Worm (Caenorhabditis elegans): ENCODE measurements around the gene srd-11.

DNA sequence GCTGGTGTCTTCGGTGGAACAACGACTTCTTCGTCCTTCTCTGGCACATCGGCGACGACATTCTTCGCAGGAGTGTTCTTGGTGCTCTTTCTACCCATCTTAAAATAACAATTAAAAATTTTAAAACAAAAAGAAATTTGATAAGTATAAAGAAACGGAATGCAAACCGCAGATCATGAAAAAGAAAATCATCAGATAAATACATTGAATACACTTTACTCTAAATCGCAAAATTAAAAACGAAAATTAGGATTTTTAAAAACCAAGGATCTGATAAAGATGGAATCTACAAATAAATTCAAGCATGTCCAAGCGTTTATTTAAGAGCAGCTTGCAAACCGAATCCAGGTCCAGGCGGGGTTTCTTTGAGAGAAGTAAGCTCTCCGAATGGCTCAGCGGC, 4.8 kb upstream of the srd-11 start, which contains the start of gene F53F4.11:
- TF ChIP-seq unc-130 (GFP tag; optimal IDR thresholded peaks at IDR 0.05) (no peak), ama-1 (optimal IDR thresholded peaks at IDR 0.05) (no peak), unc-39 (tag; optimal IDR thresholded peaks at IDR 0.05) (no peak), daf-16 (GFP tag; optimal IDR thresholded peaks at IDR 0.05) (no peak), daf-16 (tag; optimal IDR thresholded peaks at IDR 0.05) (no peak), php-3 (GFP tag; IDR thresholded peaks at IDR 0.05) (no peak), nhr-11 (tag; optimal IDR thresholded peaks at IDR 0.05) (no peak), daf-12 (tag; optimal IDR thresholded peaks at IDR 0.05) (no peak), ceh-82 (tag; optimal IDR thresholded peaks at IDR 0.05) (no peak), D1046.2 (GFP tag; IDR thresholded peaks at IDR 0.05) (no peak), spr-1 (tag; optimal IDR thresholded peaks at IDR 0.05) (no peak), F37D6.2 (tag; optimal IDR thresholded peaks at IDR 0.05) (no peak), R02D3.7 (tag; optimal IDR thresholded peaks at IDR 0.05) (no peak)

All from whole organism, L4 larva.